Worm (Caenorhabditis elegans): Measurements from ENCODE around the gene C35D10.7.

DNA sequence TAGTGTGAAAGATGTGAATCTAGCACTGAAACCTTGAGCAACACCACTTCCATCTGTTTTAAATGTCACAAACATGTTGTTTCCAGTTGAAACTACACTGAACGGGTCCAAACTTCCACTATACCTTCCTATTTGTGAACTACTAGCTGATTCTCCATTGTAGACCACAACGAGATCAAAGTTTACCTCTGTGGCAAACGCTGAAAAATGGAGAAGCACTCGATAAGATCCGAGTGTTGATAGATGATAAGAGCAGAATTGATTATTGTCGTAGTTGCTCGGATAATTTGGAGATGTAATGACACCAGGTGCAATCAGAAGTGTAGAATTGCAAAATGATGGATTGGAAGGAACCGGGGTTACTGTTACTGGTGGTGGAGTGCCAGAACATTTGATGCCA lies 26.0 kb downstream of the C35D10.7 start:
- TF ChIP-seq T26A5.8 (tag; optimal IDR thresholded peaks at IDR 0.05) (no peak), let-526 (GFP tag; IDR thresholded peaks at IDR 0.05) (no peak), chd-7 (tag; optimal IDR thresholded peaks at IDR 0.05) (no peak), unc-62 (GFP tag; optimal IDR thresholded peaks at IDR 0.05) (no peak), nhr-120 (GFP tag; IDR thresholded peaks at IDR 0.05) (no peak)

Data from whole organism, young adult.